Fruit fly (Drosophila melanogaster) whole organism, prepupa: ENCODE data around the gene CG33286.
A peak's percentile ranks its signal among the peaks of the same experiment; 100 is the strongest.

Experiments
- CG10631 ChIP-seq: fragments of 200-800 bp; sonication (Bioruptor generic); optimal IDR thresholded peaks from 2 replicates; lab custom pipeline; 2016; ENCODE audit warnings: missing biosample characterization, missing genetic modification characterization
- CG10669 ChIP-seq: fragments of 200-800 bp; sonication (Bioruptor generic); optimal IDR thresholded peaks from 3 replicates; lab custom pipeline; 2018; ENCODE audit warnings: missing biosample characterization, mild to moderate bottlenecking, missing genetic modification characterization, moderate library complexity
- CG11294 ChIP-seq: fragments of 200-800 bp; sonication (Bioruptor generic); IDR thresholded peaks from 2 replicates; pipeline ENCODE4 v1.3.6; 2022; ENCODE audit warnings: missing biosample characterization, missing genetic modification characterization
- CG11762 ChIP-seq: fragments of 200-800 bp; sonication (Bioruptor generic); optimal IDR thresholded peaks from 3 replicates; lab custom pipeline; 2016; ENCODE audit warnings: missing biosample characterization, missing genetic modification characterization; ENCODE audit not compliant: insufficient read depth
- CG11902 ChIP-seq: fragments of 200-800 bp; sonication (Bioruptor generic); optimal IDR thresholded peaks from 3 replicates; lab custom pipeline; 2016; ENCODE audit warnings: missing biosample characterization, missing genetic modification characterization
- CG15336 ChIP-seq: fragments of 200-800 bp; sonication (Bioruptor generic); IDR thresholded peaks from 2 replicates; pipeline ENCODE4 v1.3.6; 2022; ENCODE audit warnings: missing biosample characterization, missing genetic modification characterization
- CG1621 ChIP-seq: fragments of 200-800 bp; sonication (Bioruptor generic); optimal IDR thresholded peaks from 3 replicates; lab custom pipeline; 2018; ENCODE audit warnings: missing biosample characterization, mild to moderate bottlenecking, missing genetic modification characterization
- CG3032 ChIP-seq: fragments of 200-800 bp; optimal IDR thresholded peaks from 2 replicates; lab custom pipeline; 2019; ENCODE audit warnings: missing biosample characterization, mild to moderate bottlenecking, missing genetic modification characterization, moderate library complexity
- CG32006 ChIP-seq: fragments of 200-800 bp; sonication (Bioruptor generic); optimal IDR thresholded peaks from 3 replicates; lab custom pipeline; 2017; ENCODE audit warnings: missing biosample characterization, mild to moderate bottlenecking, missing genetic modification characterization
- CG34406 ChIP-seq: fragments of 200-800 bp; sonication (Bioruptor generic); optimal IDR thresholded peaks from 3 replicates; lab custom pipeline; 2016; ENCODE audit warnings: missing biosample characterization, missing genetic modification characterization
- CG3919 ChIP-seq: fragments of 200-800 bp; sonication (Bioruptor generic); optimal IDR thresholded peaks from 3 replicates; lab custom pipeline; 2016; ENCODE audit warnings: missing biosample characterization, missing genetic modification characterization
- CG4318 ChIP-seq: fragments of 200-800 bp; sonication (Bioruptor generic); optimal IDR thresholded peaks from 3 replicates; lab custom pipeline; 2017; ENCODE audit warnings: missing biosample characterization, mild to moderate bottlenecking, missing genetic modification characterization
- CG6163 ChIP-seq: fragments of 200-800 bp; sonication (Bioruptor generic); IDR thresholded peaks from 3 replicates; pipeline ENCODE4 v1.3.6; 2022; ENCODE audit warnings: missing biosample characterization, missing genetic modification characterization
- CG6276 ChIP-seq: fragments of 200-800 bp; sonication (Bioruptor generic); optimal IDR thresholded peaks from 2 replicates; lab custom pipeline; 2017; ENCODE audit warnings: missing biosample characterization, mild to moderate bottlenecking, missing genetic modification characterization
- CG6792 ChIP-seq: fragments of 200-800 bp; sonication (Bioruptor generic); optimal IDR thresholded peaks from 3 replicates; lab custom pipeline; 2016; ENCODE audit warnings: missing biosample characterization, missing genetic modification characterization
- CG6808 ChIP-seq: fragments of 200-800 bp; sonication (Bioruptor generic); optimal IDR thresholded peaks from 3 replicates; lab custom pipeline; 2017; ENCODE audit warnings: missing biosample characterization, missing genetic modification characterization, mild to moderate bottlenecking, moderate library complexity, missing genetic modification reagents
- CG6854 ChIP-seq: fragments of 200-800 bp; sonication (Bioruptor generic); optimal IDR thresholded peaks from 2 replicates; lab custom pipeline; 2017; ENCODE audit warnings: missing biosample characterization, mild to moderate bottlenecking, missing genetic modification characterization
- CG8119 ChIP-seq: fragments of 200-800 bp; sonication (Bioruptor generic); IDR thresholded peaks from 3 replicates; pipeline ENCODE4 v1.3.6; 2022; ENCODE audit warnings: missing biosample characterization, missing genetic modification characterization
- CG8319 ChIP-seq: fragments of 200-800 bp; sonication (Bioruptor generic); optimal IDR thresholded peaks from 3 replicates; lab custom pipeline; 2016; ENCODE audit warnings: missing biosample characterization, missing genetic modification characterization
- CG8632 ChIP-seq: fragments of 200-800 bp; sonication (Bioruptor generic); optimal IDR thresholded peaks from 3 replicates; lab custom pipeline; 2016; ENCODE audit warnings: missing biosample characterization, missing genetic modification characterization
- CG9139 ChIP-seq: fragments of 200-800 bp; sonication (Bioruptor generic); optimal IDR thresholded peaks from 3 replicates; lab custom pipeline; 2017; ENCODE audit warnings: missing biosample characterization, mild to moderate bottlenecking, missing genetic modification characterization
- Eip75B ChIP-seq: fragments of 200-800 bp; sonication (Bioruptor generic); optimal IDR thresholded peaks from 3 replicates; lab custom pipeline; 2016; ENCODE audit warnings: missing biosample characterization, missing genetic modification characterization
- Eip78C ChIP-seq: fragments of 200-800 bp; sonication (Bioruptor generic); peaks from one replicate; lab custom pipeline; 2016; ENCODE audit warnings: missing biosample characterization, missing genetic modification characterization
- Eip93F ChIP-seq: fragments of 200-800 bp; sonication (Bioruptor generic); optimal IDR thresholded peaks from 2 replicates; lab custom pipeline; 2016; ENCODE audit warnings: missing biosample characterization, mild to moderate bottlenecking, missing genetic modification characterization
- Ets21C ChIP-seq: fragments of 200-800 bp; sonication (Bioruptor generic); optimal IDR thresholded peaks from 3 replicates; lab custom pipeline; 2016; ENCODE audit warnings: missing biosample characterization, missing genetic modification characterization
- Ets96B ChIP-seq: fragments of 200-800 bp; optimal IDR thresholded peaks from 2 replicates; lab custom pipeline; 2019; ENCODE audit warnings: missing biosample characterization, mild to moderate bottlenecking, missing genetic modification characterization, moderate library complexity
- Gug ChIP-seq: fragments of 200-800 bp; sonication (Bioruptor generic); IDR thresholded peaks from 2 replicates; pipeline ENCODE4 v1.3.6; 2022; ENCODE audit warnings: missing biosample characterization, missing genetic modification characterization
- Hr38 ChIP-seq: sonication (Bioruptor generic); optimal IDR thresholded peaks from 2 replicates; lab custom pipeline; 2016; ENCODE audit warnings: missing biosample characterization, missing genetic modification characterization
- Hr39 ChIP-seq: fragments of 200-800 bp; sonication (Bioruptor generic); optimal IDR thresholded peaks from 2 replicates; lab custom pipeline; 2016; ENCODE audit warnings: missing biosample characterization, missing genetic modification characterization
- Hr4 ChIP-seq: fragments of 200-800 bp; sonication (Bioruptor generic); optimal IDR thresholded peaks from 3 replicates; lab custom pipeline; 2016; ENCODE audit warnings: missing biosample characterization, missing genetic modification characterization
- Lpt ChIP-seq: fragments of 200-800 bp; sonication (Bioruptor generic); optimal IDR thresholded peaks from 3 replicates; lab custom pipeline; 2016; ENCODE audit warnings: missing biosample characterization, missing genetic modification characterization
- Met ChIP-seq: fragments of 200-800 bp; sonication (Bioruptor generic); optimal IDR thresholded peaks from 3 replicates; lab custom pipeline; 2016; ENCODE audit warnings: missing biosample characterization, missing genetic modification characterization
- Smox ChIP-seq: fragments of 200-800 bp; sonication (Bioruptor generic); optimal IDR thresholded peaks from 3 replicates; lab custom pipeline; 2016; ENCODE audit warnings: missing biosample characterization, missing genetic modification characterization
- Sox102F ChIP-seq: fragments of 200-800 bp; sonication (Bioruptor generic); optimal IDR thresholded peaks from 2 replicates; lab custom pipeline; 2016; ENCODE audit warnings: missing biosample characterization, mild to moderate bottlenecking, missing genetic modification characterization
- Sox14 ChIP-seq: fragments of 200-800 bp; sonication (Bioruptor generic); optimal IDR thresholded peaks from 3 replicates; lab custom pipeline; 2016; ENCODE audit warnings: missing biosample characterization, missing genetic modification characterization
- Sox15 ChIP-seq: fragments of 200-800 bp; sonication (Bioruptor generic); optimal IDR thresholded peaks from 3 replicates; lab custom pipeline; 2016; ENCODE audit warnings: missing biosample characterization, missing genetic modification characterization
- acj6 ChIP-seq: fragments of 200-800 bp; sonication (Bioruptor generic); optimal IDR thresholded peaks from 3 replicates; lab custom pipeline; 2016; ENCODE audit warnings: missing biosample characterization, missing genetic modification characterization
- cyc ChIP-seq: fragments of 200-800 bp; sonication (Bioruptor generic); optimal IDR thresholded peaks from 3 replicates; lab custom pipeline; 2016; ENCODE audit warnings: missing biosample characterization, missing genetic modification characterization
- dac ChIP-seq: fragments of 200-800 bp; sonication (Bioruptor generic); optimal IDR thresholded peaks from 2 replicates; lab custom pipeline; 2017; ENCODE audit warnings: missing biosample characterization, mild to moderate bottlenecking, missing genetic modification characterization
- dsx ChIP-seq: fragments of 200-800 bp; optimal IDR thresholded peaks from 3 replicates; lab custom pipeline; 2019; ENCODE audit warnings: missing biosample characterization, mild to moderate bottlenecking, missing genetic modification characterization, moderate library complexity; ENCODE audit not compliant: poor library complexity, severe bottlenecking
- eg ChIP-seq: fragments of 200-800 bp; sonication (Bioruptor generic); IDR thresholded peaks from 3 replicates; pipeline ENCODE4 v1.3.6; 2022; ENCODE audit warnings: missing biosample characterization, missing genetic modification characterization
- esn ChIP-seq: fragments of 200-800 bp; sonication (Bioruptor generic); optimal IDR thresholded peaks from 2 replicates; lab custom pipeline; 2016; ENCODE audit warnings: missing biosample characterization, mild to moderate bottlenecking, missing genetic modification characterization, moderate library complexity
- fd59A ChIP-seq: fragments of 200-800 bp; sonication (Bioruptor generic); optimal IDR thresholded peaks from 2 replicates; lab custom pipeline; 2017; ENCODE audit warnings: missing biosample characterization, mild to moderate bottlenecking, missing genetic modification characterization, missing genetic modification reagents
- fd85E ChIP-seq: fragments of 200-800 bp; sonication (Bioruptor generic); optimal IDR thresholded peaks from 3 replicates; lab custom pipeline; 2016; ENCODE audit warnings: missing biosample characterization, missing genetic modification characterization
- fkh ChIP-seq: fragments of 200-800 bp; sonication (Bioruptor generic); optimal IDR thresholded peaks from 3 replicates; lab custom pipeline; 2017; ENCODE audit warnings: missing biosample characterization, mild to moderate bottlenecking, missing genetic modification characterization, moderate library complexity
- pdm3 ChIP-seq: fragments of 200-800 bp; sonication (Bioruptor generic); optimal IDR thresholded peaks from 3 replicates; lab custom pipeline; 2016; ENCODE audit warnings: missing biosample characterization, missing genetic modification characterization
- salr ChIP-seq, 2 experiments: fragments of 200-800 bp; sonication (Bioruptor generic); optimal IDR thresholded peaks; 3 replicates each; lab custom pipeline; 2016 to 2018; ENCODE audit warnings: missing biosample characterization in 2 of 2, missing genetic modification characterization in 2 of 2, mild to moderate bottlenecking in 1 of 2
- spab ChIP-seq: fragments of 200-800 bp; sonication (Bioruptor generic); optimal IDR thresholded peaks from 2 replicates; lab custom pipeline; 2017; ENCODE audit warnings: missing biosample characterization, mild to moderate bottlenecking, missing genetic modification characterization, missing genetic modification reagents
- ss ChIP-seq, 2 experiments: fragments of 200-800 bp; sonication (Bioruptor generic); optimal IDR thresholded peaks; 2 replicates in 1 of 2; 3 replicates in 1 of 2; lab custom pipeline; 2017 to 2018; ENCODE audit warnings: mild to moderate bottlenecking in 2 of 2, missing biosample characterization in 2 of 2, missing genetic modification characterization in 2 of 2, moderate library complexity in 1 of 2
- svp ChIP-seq: fragments of 200-800 bp; sonication (Bioruptor generic); peaks from one replicate; lab custom pipeline; 2016; ENCODE audit warnings: missing biosample characterization, missing genetic modification characterization
- topi ChIP-seq: fragments of 200-800 bp; sonication (Bioruptor generic); optimal IDR thresholded peaks from 3 replicates; lab custom pipeline; 2016; ENCODE audit warnings: missing biosample characterization, missing genetic modification characterization
- vri ChIP-seq: fragments of 200-800 bp; sonication (Bioruptor generic); optimal IDR thresholded peaks from 3 replicates; lab custom pipeline; 2016; ENCODE audit warnings: missing biosample characterization, mild to moderate bottlenecking, missing genetic modification characterization

Gene CG33286

dm6 chr3L:20988862-20989261 lies 14.4 kb upstream of the CG33286 start:
- TF ChIP-seq CG32006 (GFP tag; lab: Kevin White, UChicago) (peak; percentile 57), Sox14 (GFP tag; lab: Kevin White, UChicago) (peak; percentile 75), CG6808 (peak; percentile 78), Hr38 (no peak), Smox (no peak), svp (GFP tag; lab: Kevin White, UChicago) (no peak), CG1621 (tag; lab: Kevin White, UChicago) (peak; percentile 77), CG3032 (tag; lab: Kevin White, UChicago) (peak; percentile 77), esn (GFP tag; lab: Kevin White, UChicago) (no peak), Ets21C (GFP tag; lab: Kevin White, UChicago) (no peak), vri (no peak), CG8119 (peak; percentile 70; the same call in 2 of the 3 replicates), CG8319 (GFP tag; lab: Kevin White, UChicago) (no peak), pdm3 (GFP tag; lab: Kevin White, UChicago) (peak; percentile 59), Hr4 (no peak), Lpt (peak; percentile 65), CG4318 (GFP tag; lab: Kevin White, UChicago) (peak; percentile 18), eg (peak; percentile 54; the same call in 2 of the 3 replicates), spab (peak; percentile 75), CG8632 (GFP tag; lab: Kevin White, UChicago) (peak; percentile 16), Eip93F (GFP tag; lab: Kevin White, UChicago) (no peak), Ets96B (tag; lab: Kevin White, UChicago) (peak; percentile 86), cyc (GFP tag; lab: Kevin White, UChicago) (no peak), CG6854 (no peak), CG11762 (GFP tag; lab: Kevin White, UChicago) (peak; percentile 5), dac (GFP tag; lab: Kevin White, UChicago) (no peak), dsx (GFP tag; lab: Kevin White, UChicago) (peak; percentile 74), CG11294 (GFP tag; lab: Robert Waterston, UW) (no peak), Met (GFP tag; lab: Kevin White, UChicago) (peak; percentile 27), Hr39 (GFP tag; lab: Kevin White, UChicago) (no peak), CG10669 (peak; percentile 78), CG15336 (GFP tag; lab: Robert Waterston, UW) (peak; percentile 67; the same call in 1 of the 2 replicates), Sox102F (GFP tag; lab: Kevin White, UChicago) (no peak), CG11902 (no peak), topi (GFP tag; lab: Kevin White, UChicago) (peak; percentile 9), CG6276 (peak; percentile 31), fd85E (no peak), Eip75B (GFP tag; lab: Kevin White, UChicago) (peak; percentile 71), CG3919 (GFP tag; lab: Kevin White, UChicago) (peak; percentile 65), CG9139 (GFP tag; lab: Kevin White, UChicago) (peak; percentile 45), fkh (GFP tag; lab: Kevin White, UChicago) (no peak), Gug (GFP tag; lab: Robert Waterston, UW) (peak; percentile 66), CG10631 (peak; percentile 84), acj6 (peak; percentile 66), Sox15 (GFP tag; lab: Kevin White, UChicago) (no peak), CG34406 (GFP tag; lab: Kevin White, UChicago) (peak; percentile 25), CG6163 (GFP tag; lab: Robert Waterston, UW) (peak; percentile 84), ss (GFP tag; optimal IDR thresholded peaks at IDR 0.05; lab: Kevin White, UChicago) (peak; percentile 54 to 79), Eip78C (GFP tag; lab: Kevin White, UChicago) (peak; percentile 90), fd59A (GFP tag; lab: Kevin White, UChicago) (peak; percentile 67), CG6792 (GFP tag; lab: Kevin White, UChicago) (peak; percentile 54), salr (GFP tag; optimal IDR thresholded peaks at IDR 0.05; lab: Kevin White, UChicago) (peak; percentile 60 to 66)
